Worm (Caenorhabditis elegans): ENCODE measurements around the gene rps-1.

rps-1 gene

DNA sequence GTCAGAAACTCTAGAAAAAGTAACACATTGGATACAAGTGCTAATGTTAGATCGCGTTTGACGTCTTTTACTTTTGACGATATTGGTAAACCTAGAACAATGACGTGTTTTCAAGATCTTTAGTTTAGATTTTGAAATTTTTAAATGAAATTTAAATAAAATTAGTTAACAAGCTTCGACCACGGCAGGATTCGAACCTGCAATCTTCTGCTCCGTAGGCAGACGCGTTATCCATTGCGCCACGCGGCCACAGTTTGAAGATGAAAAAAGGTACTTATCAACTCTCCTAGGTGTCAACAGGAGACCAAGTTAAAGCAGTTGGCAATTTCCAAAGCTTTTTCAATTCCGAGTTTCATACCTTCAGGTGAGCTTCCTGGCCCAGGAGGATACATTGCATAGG is 26.4 kb upstream of the rps-1 start (continued):
- TF ChIP-seq unc-130 (GFP tag; optimal IDR thresholded peaks at IDR 0.05), result peak; percentile 51
- TF ChIP-seq nhr-48 (tag; optimal IDR thresholded peaks at IDR 0.05), result peak; percentile 12
- TF ChIP-seq Y105C5A.15 (GFP tag; IDR thresholded peaks at IDR 0.05), result no peak
- TF ChIP-seq madf-5 (GFP tag; IDR thresholded peaks at IDR 0.05), result 0 out of 4 replicates have a peak, but pooled peaks have one; percentile 6 to 28

- TF ChIP-seq madf-9 (GFP tag; conservative IDR thresholded peaks at IDR 0.05) (no peak), ctbp-1 (GFP tag; IDR thresholded peaks at IDR 0.05) (peak; percentile 43; the same call in 1 of the 2 replicates), snpc-1.2 (GFP tag; IDR thresholded peaks at IDR 0.05) (0 out of 2 replicates have a peak, but pooled peaks have one; percentile 14), lim-7 (GFP tag; IDR thresholded peaks at IDR 0.05) (peak; percentile 69), T26A8.4 (GFP tag; IDR thresholded peaks at IDR 0.05) (peak; percentile 46; the same call in 1 of the 2 replicates), egl-43 (GFP tag; IDR thresholded peaks at IDR 0.05) (peak; percentile 74; the same call in 1 of the 2 replicates), madf-5 (GFP tag; IDR thresholded peaks at IDR 0.05) (0 out of 4 replicates have a peak, but pooled peaks of 1 of the 2 experiments have one; percentile 38), nhr-25 (tag; optimal IDR thresholded peaks at IDR 0.05; ENCODE audit: borderline replicate concordance, insufficient read depth) (no peak), ceh-20 (GFP tag; IDR thresholded peaks at IDR 0.05) (0 out of 2 replicates have a peak, but pooled peaks have one; percentile 14), nhr-111 (GFP tag; optimal IDR thresholded peaks at IDR 0.05) (no peak), Y48G9A.11 (GFP tag; IDR thresholded peaks at IDR 0.05) (no peak), mes-2 (tag; optimal IDR thresholded peaks at IDR 0.05; ENCODE audit: poor library complexity, severe bottlenecking) (peak; percentile 57), F44E2.7 (GFP tag; IDR thresholded peaks at IDR 0.05) (0 out of 2 replicates have a peak, but pooled peaks have one; percentile 45), fkh-10 (GFP tag; optimal IDR thresholded peaks at IDR 0.05) (no peak), unc-39 (tag; optimal IDR thresholded peaks at IDR 0.05) (no peak), lin-38 (GFP tag; IDR thresholded peaks at IDR 0.05) (peak; percentile 64), nhr-41 (GFP tag; IDR thresholded peaks at IDR 0.05) (0 out of 2 replicates have a peak, but pooled peaks have one; percentile 15), ztf-11 (tag; optimal IDR thresholded peaks at IDR 0.05) (no peak), vab-7 (GFP tag; IDR thresholded peaks at IDR 0.05) (peak; percentile 59; the same call in 1 of the 2 replicates), nhr-42 (GFP tag; IDR thresholded peaks at IDR 0.05) (0 out of 2 replicates have a peak, but pooled peaks have one; percentile 28), dmd-9 (GFP tag; IDR thresholded peaks at IDR 0.05) (peak; percentile 62; the same call in 1 of the 2 replicates), ZK337.2 (GFP tag; IDR thresholded peaks at IDR 0.05) (peak; percentile 38; the same call in 1 of the 2 replicates), dmd-6 (GFP tag; IDR thresholded peaks at IDR 0.05) (peak; percentile 44; the same call in 1 of the 2 replicates), zfp-3 (GFP tag; conservative IDR thresholded peaks at IDR 0.05) (0 out of 2 replicates have a peak, but pooled peaks have one; percentile 16), pha-4 (GFP tag; IDR thresholded peaks at IDR 0.05) (peak; percentile 62; the same call in 1 of the 2 replicates), pha-4 (tag; optimal IDR thresholded peaks at IDR 0.05) (no peak), Y5F2A.4 (GFP tag; optimal IDR thresholded peaks at IDR 0.05) (peak; percentile 23), daf-16 (GFP tag; optimal IDR thresholded peaks at IDR 0.05) (peak in 1 of 2 experiments; percentile 64), daf-16 (tag; optimal IDR thresholded peaks at IDR 0.05) (no peak), tra-1 (GFP tag; IDR thresholded peaks at IDR 0.05) (no peak), skn-1 (tag; optimal IDR thresholded peaks at IDR 0.05) (no peak), Y75B8A.6 (GFP tag; IDR thresholded peaks at IDR 0.05) (peak; percentile 72; the same call in 1 of the 2 replicates), nhr-10 (tag; optimal IDR thresholded peaks at IDR 0.05) (no peak), dpl-1 (GFP tag; optimal IDR thresholded peaks at IDR 0.05) (no peak), F26F4.8 (GFP tag; conservative IDR thresholded peaks at IDR 0.05) (peak; percentile 59; the same call in 1 of the 2 replicates), dve-1 (tag; optimal IDR thresholded peaks at IDR 0.05; ENCODE audit: insufficient read depth) (peak; percentile 19), duxl-1 (tag; optimal IDR thresholded peaks at IDR 0.05; ENCODE audit: poor library complexity) (peak; percentile 4), arid-1 (GFP tag; conservative IDR thresholded peaks at IDR 0.05) (0 out of 2 replicates have a peak, but pooled peaks have one; percentile 60), lin-13 (GFP tag; optimal IDR thresholded peaks at IDR 0.05) (no peak), dmd-8 (GFP tag; IDR thresholded peaks at IDR 0.05) (peak; percentile 85)
Measured at ce11 chrIII:4449893-4450579, 25.7 kb upstream of the rps-1 start, which contains the start of gene ceh-43. Gene ceh-43 (minus strand): TSS chrIII:4449943.

Measured in whole organism, L4 larva.